Worm (Caenorhabditis elegans): ENCODE results near the gene nyn-3.

ce11 chrII:6339948-6340347 is 47.5 kb upstream of the nyn-3 start, which contains the start of gene C32D5.7:
- TF ChIP-seq ztf-23 (GFP tag; IDR thresholded peaks at IDR 0.05) (no peak), ztf-29 (GFP tag; IDR thresholded peaks at IDR 0.05) (no peak), ref-1 (GFP tag; conservative IDR thresholded peaks at IDR 0.05) (no peak), flt-1 (GFP tag; IDR thresholded peaks at IDR 0.05) (no peak), T22C8.4 (GFP tag; IDR thresholded peaks at IDR 0.05) (no peak), cog-1 (tag; optimal IDR thresholded peaks at IDR 0.05) (no peak), med-1 (GFP tag; optimal IDR thresholded peaks at IDR 0.05; ENCODE audit: insufficient read depth) (no peak)

All from whole organism, midembryonic.